Worm (Caenorhabditis elegans): ENCODE data around the gene F44E7.5.

Gene F44E7.5

DNA sequence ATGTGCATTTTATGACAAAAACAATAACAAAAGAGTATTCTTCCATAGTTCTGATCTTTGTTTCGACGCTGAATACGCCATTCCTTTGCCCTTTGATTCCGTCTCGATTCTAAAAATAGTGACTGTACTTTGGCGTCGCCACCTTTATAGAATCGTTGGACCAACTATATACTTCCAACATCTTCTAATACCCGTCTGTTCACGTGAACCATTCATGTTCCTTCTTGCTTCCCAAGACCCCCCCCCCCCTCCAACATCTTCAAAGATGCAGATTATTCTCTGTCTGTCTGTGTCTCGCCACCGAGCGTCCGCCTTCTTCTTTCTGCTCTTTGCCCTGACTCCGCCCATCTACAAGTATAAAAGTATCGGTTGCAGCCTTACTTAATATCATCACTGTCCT, 10.7 kb downstream of the F44E7.5 start:
- TF ChIP-seq gmeb-2 (tag; optimal IDR thresholded peaks at IDR 0.05) = no peak
- TF ChIP-seq hlh-6 (tag; optimal IDR thresholded peaks at IDR 0.05) = no peak
- no peak for TF ChIP-seq sox-4 (tag; optimal IDR thresholded peaks at IDR 0.05)
- no peak for TF ChIP-seq tbx-7 (tag; optimal IDR thresholded peaks at IDR 0.05)
- TF ChIP-seq pat-9 (tag; optimal IDR thresholded peaks at IDR 0.05) = no peak

DNA sequence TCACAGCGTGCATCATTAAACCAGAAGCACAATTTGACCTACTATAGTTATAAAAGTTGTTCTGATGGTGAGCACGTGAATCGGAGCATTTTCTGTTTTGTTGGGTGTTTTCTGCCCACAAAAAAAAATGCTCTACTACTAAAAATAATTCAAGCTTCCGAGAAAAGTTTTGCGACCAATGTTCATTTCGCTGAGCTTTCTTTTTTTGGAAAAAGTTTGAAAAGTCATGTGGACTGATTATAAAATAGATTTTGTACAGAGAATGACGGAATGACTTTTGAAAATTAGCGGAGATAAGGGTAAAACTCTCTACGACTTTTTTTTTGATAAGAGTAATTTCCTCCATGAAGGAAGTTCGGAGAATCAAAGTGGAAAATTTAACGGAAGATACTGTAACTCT, 11.2 kb downstream of the F44E7.5 start:
- no peak for TF ChIP-seq unc-42 (tag; optimal IDR thresholded peaks at IDR 0.05)
- no peak for TF ChIP-seq K09A11.1 (tag; optimal IDR thresholded peaks at IDR 0.05; ENCODE audit: insufficient read depth)
- no peak for TF ChIP-seq madf-2 (tag; optimal IDR thresholded peaks at IDR 0.05)
- no peak for TF ChIP-seq lin-11 (tag; optimal IDR thresholded peaks at IDR 0.05)
- TF ChIP-seq ceh-34 (tag; optimal IDR thresholded peaks at IDR 0.05) = no peak
- TF ChIP-seq eyg-1 (tag; optimal IDR thresholded peaks at IDR 0.05) = no peak
- no peak for TF ChIP-seq ceh-6 (GFP tag; optimal IDR thresholded peaks at IDR 0.05)
- no peak for TF ChIP-seq ceh-14 (tag; optimal IDR thresholded peaks at IDR 0.05)
- TF ChIP-seq pha-2 (tag; optimal IDR thresholded peaks at IDR 0.05) = no peak
- TF ChIP-seq pqm-1 (tag; optimal IDR thresholded peaks at IDR 0.05) = no peak
- TF ChIP-seq ceh-2 (tag; optimal IDR thresholded peaks at IDR 0.05) = no peak
- no peak for TF ChIP-seq npax-4 (tag; optimal IDR thresholded peaks at IDR 0.05)
- TF ChIP-seq hlh-13 (GFP tag; optimal IDR thresholded peaks at IDR 0.05) = no peak

DNA sequence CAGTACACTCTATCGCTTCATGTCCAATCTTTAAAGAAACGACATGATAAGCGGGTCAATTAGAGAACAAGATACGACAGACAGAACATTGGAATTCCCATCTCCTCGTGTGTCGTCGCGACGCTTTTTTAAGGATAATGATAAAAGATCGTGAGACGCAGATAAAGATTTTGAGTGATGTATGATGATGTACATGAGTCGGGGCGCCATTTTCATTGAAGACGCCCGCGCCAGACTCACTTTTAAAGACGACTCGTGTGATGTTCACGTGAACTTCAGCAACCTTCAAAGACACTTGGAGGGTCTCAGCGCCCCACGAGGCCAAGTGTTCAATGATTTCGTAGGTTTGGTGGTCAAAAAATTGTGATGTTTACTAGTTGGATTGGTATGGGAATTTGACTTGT, 12.4 kb downstream of the F44E7.5 start:
- TF ChIP-seq ref-2 (tag; optimal IDR thresholded peaks at IDR 0.05) (no peak), elt-2 (tag; optimal IDR thresholded peaks at IDR 0.05) (peak; percentile 30)

DNA sequence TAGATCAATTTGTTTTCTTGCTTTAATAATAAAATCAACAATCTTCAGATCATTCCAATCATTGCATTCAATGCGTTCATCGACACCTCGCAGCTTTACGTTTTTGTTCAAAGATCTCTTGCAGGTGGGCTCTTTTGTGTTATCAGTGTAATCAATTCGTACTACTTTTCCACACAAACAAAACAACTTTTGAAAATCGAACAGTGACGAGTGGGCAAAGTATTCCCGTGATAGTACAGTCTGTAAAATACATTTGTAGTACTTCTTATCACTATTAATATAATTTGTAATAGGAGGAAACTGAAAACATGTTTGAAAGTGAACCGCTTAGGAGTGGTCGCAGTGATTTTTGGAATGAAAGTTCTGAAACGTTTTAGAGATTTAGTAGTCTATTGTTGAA, 15.6 kb downstream of the F44E7.5 start, which contains the start of gene pgph-2:
TSS of gene pgph-2 (plus strand) at position 47 of the 400 bp plus-strand sequence.
- TF ChIP-seq fax-1 (tag; optimal IDR thresholded peaks at IDR 0.05) = no peak
- no peak for TF ChIP-seq gmeb-2 (tag; optimal IDR thresholded peaks at IDR 0.05)
- no peak for TF ChIP-seq ceh-9 (tag; optimal IDR thresholded peaks at IDR 0.05)
- no peak for TF ChIP-seq pag-3 (tag; optimal IDR thresholded peaks at IDR 0.05; ENCODE audit: borderline replicate concordance)
- no peak for TF ChIP-seq ttx-3 (tag; optimal IDR thresholded peaks at IDR 0.05)
- TF ChIP-seq dmd-4 (tag; optimal IDR thresholded peaks at IDR 0.05; ENCODE audit: borderline replicate concordance) = no peak
- no peak for TF ChIP-seq ceh-2 (tag; optimal IDR thresholded peaks at IDR 0.05)
- TF ChIP-seq pha-2 (tag; optimal IDR thresholded peaks at IDR 0.05) = no peak
- no peak for TF ChIP-seq dve-1 (tag; optimal IDR thresholded peaks at IDR 0.05)
- TF ChIP-seq rnt-1 (tag; optimal IDR thresholded peaks at IDR 0.05) = no peak
- TF ChIP-seq pha-4 (tag; optimal IDR thresholded peaks at IDR 0.05) = no peak
- no peak for TF ChIP-seq unc-42 (tag; optimal IDR thresholded peaks at IDR 0.05)
- no peak for TF ChIP-seq hlh-13 (GFP tag; optimal IDR thresholded peaks at IDR 0.05)
- TF ChIP-seq T23F11.4 (GFP tag; optimal IDR thresholded peaks at IDR 0.05) = no peak
- no peak for TF ChIP-seq C08G9.2 (tag; optimal IDR thresholded peaks at IDR 0.05)
- TF ChIP-seq eyg-1 (tag; optimal IDR thresholded peaks at IDR 0.05) = no peak
- TF ChIP-seq elt-2 (tag; optimal IDR thresholded peaks at IDR 0.05) = no peak

DNA sequence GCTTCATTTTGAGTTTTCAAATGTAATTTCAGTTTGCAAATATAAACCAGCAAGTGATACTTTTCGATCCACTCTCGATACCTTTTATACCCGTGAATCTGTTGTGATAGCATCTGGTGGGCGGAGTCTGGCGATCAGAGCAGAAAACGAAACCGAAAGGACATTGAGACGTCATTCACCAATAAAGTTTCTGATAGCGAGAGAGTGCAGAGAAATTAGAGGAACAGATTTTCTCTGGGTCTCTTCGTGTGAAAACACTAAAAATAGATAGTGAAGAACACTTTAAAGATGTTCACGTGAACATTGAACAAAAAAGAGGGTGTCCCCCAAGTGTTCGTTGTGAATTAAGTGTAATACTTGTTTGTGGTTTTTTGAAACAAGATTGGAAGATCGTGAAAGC, 16.9 kb downstream of the F44E7.5 start, which contains the start of gene pgph-3:
TSS of gene pgph-3 (minus strand) at position 60 of the 400 bp plus-strand sequence.
- peak; percentile 52 for TF ChIP-seq elt-2 (tag; optimal IDR thresholded peaks at IDR 0.05)
- TF ChIP-seq unc-42 (tag; optimal IDR thresholded peaks at IDR 0.05) = no peak

DNA sequence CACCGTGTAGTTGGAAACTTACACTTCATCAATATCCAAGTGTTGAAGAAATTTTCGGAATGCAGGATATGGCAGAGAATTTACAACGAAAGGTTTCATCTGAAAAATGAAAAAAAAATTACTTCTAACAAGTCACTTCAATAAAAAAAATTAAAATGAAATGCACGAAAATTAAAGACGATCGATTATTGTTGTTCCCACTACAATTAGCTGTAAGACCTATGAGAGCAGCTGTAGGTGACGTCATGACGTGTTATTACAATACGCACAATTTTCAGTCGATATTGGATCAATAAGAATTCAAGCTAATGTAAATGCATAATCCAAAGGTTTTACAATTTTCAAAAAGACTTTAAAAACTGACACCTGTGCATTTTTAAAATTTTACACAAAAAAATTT, 20.6 kb downstream of the F44E7.5 start, which contains the start of gene C53A3.1:
TSS of gene C53A3.1 (minus strand) at position 101 of the 400 bp plus-strand sequence.
- TF ChIP-seq ceh-14 (tag; optimal IDR thresholded peaks at IDR 0.05) = no peak
- TF ChIP-seq npax-4 (tag; optimal IDR thresholded peaks at IDR 0.05) = no peak
- TF ChIP-seq K09A11.1 (tag; optimal IDR thresholded peaks at IDR 0.05; ENCODE audit: insufficient read depth) = no peak
- TF ChIP-seq sox-2 (GFP tag; IDR thresholded peaks at IDR 0.05) = no peak
- no peak for TF ChIP-seq unc-55 (GFP tag; optimal IDR thresholded peaks at IDR 0.05)
- no peak for TF ChIP-seq ahr-1 (tag; optimal IDR thresholded peaks at IDR 0.05)
- TF ChIP-seq hlh-6 (tag; optimal IDR thresholded peaks at IDR 0.05) = no peak
- no peak for TF ChIP-seq F13H6.1 (tag; optimal IDR thresholded peaks at IDR 0.05)
- TF ChIP-seq elt-4 (tag; optimal IDR thresholded peaks at IDR 0.05) = no peak
- TF ChIP-seq hlh-30 (tag; optimal IDR thresholded peaks at IDR 0.05; ENCODE audit: insufficient read depth) = no peak
- TF ChIP-seq pha-4 (tag; optimal IDR thresholded peaks at IDR 0.05) = no peak
- TF ChIP-seq fax-1 (tag; optimal IDR thresholded peaks at IDR 0.05) = no peak
- no peak for TF ChIP-seq madf-2 (tag; optimal IDR thresholded peaks at IDR 0.05)
- TF ChIP-seq pqm-1 (tag; optimal IDR thresholded peaks at IDR 0.05) = no peak
- TF ChIP-seq rnt-1 (tag; optimal IDR thresholded peaks at IDR 0.05) = no peak

Measured in whole organism, late embryonic.